Fruit fly (Drosophila melanogaster): ENCODE measurements around the gene anox.
A peak's percentile ranks its signal among the peaks of the same experiment; 100 is the strongest.

The anox gene

dm6 chrX:21317422-21317821 lies 1.7 kb downstream of the anox start, which contains the start of gene CG1801:
TSS of gene CG1801 (minus strand) at chrX:21317522.
- TF ChIP-seq svp (GFP tag): no peak
- no peak for TF ChIP-seq CG8319 (GFP tag; optimal IDR thresholded peaks at IDR 0.05)
- TF ChIP-seq CG7368 (GFP tag; optimal IDR thresholded peaks at IDR 0.05): no peak
- TF ChIP-seq cyc (GFP tag; optimal IDR thresholded peaks at IDR 0.05): no peak
- no peak for TF ChIP-seq CG15336 (GFP tag; IDR thresholded peaks at IDR 0.05)
- no peak for TF ChIP-seq esn (GFP tag; optimal IDR thresholded peaks at IDR 0.05)
- TF ChIP-seq Lpt (GFP tag; optimal IDR thresholded peaks at IDR 0.05): no peak
- TF ChIP-seq CG32006 (GFP tag; optimal IDR thresholded peaks at IDR 0.05): no peak
- TF ChIP-seq CG6276 (GFP tag; optimal IDR thresholded peaks at IDR 0.05): no peak
- no peak for TF ChIP-seq Blimp-1 (GFP tag; optimal IDR thresholded peaks at IDR 0.05)
- no peak for TF ChIP-seq CG11902 (GFP tag; optimal IDR thresholded peaks at IDR 0.05)
- TF ChIP-seq Hr4 (GFP tag; optimal IDR thresholded peaks at IDR 0.05): no peak

dm6 chrX:21315852-21316251 lies 3.2 kb downstream of the anox start, which contains the start of gene Rpt6:
TSS of gene Rpt6 (plus strand) at chrX:21316052.
- TF ChIP-seq CG11902 (GFP tag; optimal IDR thresholded peaks at IDR 0.05) (no peak), CG10631 (GFP tag; optimal IDR thresholded peaks at IDR 0.05) (no peak), achi (GFP tag; optimal IDR thresholded peaks at IDR 0.05) (no peak), CG3919 (GFP tag; optimal IDR thresholded peaks at IDR 0.05) (no peak), CG34406 (GFP tag; optimal IDR thresholded peaks at IDR 0.05) (no peak), Eip75B (GFP tag; optimal IDR thresholded peaks at IDR 0.05) (no peak), Blimp-1 (GFP tag; optimal IDR thresholded peaks at IDR 0.05) (no peak), Eip78C (GFP tag) (peak; percentile 59), CG8632 (GFP tag; optimal IDR thresholded peaks at IDR 0.05) (no peak), Hr38 (GFP tag; optimal IDR thresholded peaks at IDR 0.05) (no peak), ss (GFP tag; optimal IDR thresholded peaks at IDR 0.05) (no peak), lz (GFP tag; optimal IDR thresholded peaks at IDR 0.05) (peak; percentile 2), CG11762 (GFP tag; optimal IDR thresholded peaks at IDR 0.05; ENCODE audit: insufficient read depth) (no peak), CG6854 (GFP tag; optimal IDR thresholded peaks at IDR 0.05) (peak; percentile 38), CG8319 (GFP tag; optimal IDR thresholded peaks at IDR 0.05) (no peak), CG32006 (GFP tag; optimal IDR thresholded peaks at IDR 0.05) (no peak), esn (GFP tag; optimal IDR thresholded peaks at IDR 0.05) (peak; percentile 13), Sox14 (GFP tag; optimal IDR thresholded peaks at IDR 0.05) (peak; percentile 16)

- TF ChIP-seq Hr4 (GFP tag; optimal IDR thresholded peaks at IDR 0.05) (peak; percentile 6), Hr39 (GFP tag; optimal IDR thresholded peaks at IDR 0.05) (peak; percentile 7), Eip78C (GFP tag) (peak; percentile 43), Sox14 (GFP tag; optimal IDR thresholded peaks at IDR 0.05) (peak; percentile 39), CG15336 (GFP tag; IDR thresholded peaks at IDR 0.05) (0 out of 2 replicates have a peak, but pooled peaks have one; percentile 17), fkh (GFP tag; optimal IDR thresholded peaks at IDR 0.05) (peak; percentile 55), CG8119 (GFP tag; IDR thresholded peaks at IDR 0.05) (peak; percentile 60), dsx (GFP tag; optimal IDR thresholded peaks at IDR 0.05; ENCODE audit: poor library complexity, severe bottlenecking) (no peak), salr (GFP tag; optimal IDR thresholded peaks at IDR 0.05) (peak in 1 of 2 experiments; percentile 23), eg (GFP tag; IDR thresholded peaks at IDR 0.05) (peak; percentile 50; the same call in 1 of the 3 replicates), svp (GFP tag) (peak; percentile 56), Smox (GFP tag; optimal IDR thresholded peaks at IDR 0.05) (no peak), CG3919 (GFP tag; optimal IDR thresholded peaks at IDR 0.05) (no peak), vri (GFP tag; optimal IDR thresholded peaks at IDR 0.05) (peak; percentile 93), CG10631 (GFP tag; optimal IDR thresholded peaks at IDR 0.05) (no peak), OdsH (GFP tag; optimal IDR thresholded peaks at IDR 0.05) (no peak), achi (GFP tag; optimal IDR thresholded peaks at IDR 0.05) (no peak)
These were observed 12.5 kb downstream of the anox start, which contains the start of gene Abca3 for dm6 chrX:21306485-21307142. TSS of gene Abca3 (minus strand) at chrX:21306665.

dm6 chrX:21285001-21285400 lies 34.1 kb downstream of the anox start, which contains the start of gene CG1494:
TSS of gene CG1494 (plus strand) at chrX:21285301.
- TF ChIP-seq Eip78C (GFP tag) (no peak), CG1621 (tag; optimal IDR thresholded peaks at IDR 0.05) (no peak), spab (GFP tag; optimal IDR thresholded peaks at IDR 0.05) (no peak), Gug (GFP tag; IDR thresholded peaks at IDR 0.05) (no peak), CG6792 (GFP tag; optimal IDR thresholded peaks at IDR 0.05) (no peak), CG8632 (GFP tag; optimal IDR thresholded peaks at IDR 0.05) (no peak), CG32006 (GFP tag; optimal IDR thresholded peaks at IDR 0.05) (no peak), ss (GFP tag; optimal IDR thresholded peaks at IDR 0.05) (no peak), CG4318 (GFP tag; optimal IDR thresholded peaks at IDR 0.05) (no peak), topi (GFP tag; optimal IDR thresholded peaks at IDR 0.05) (no peak), lz (GFP tag; optimal IDR thresholded peaks at IDR 0.05) (no peak), Lpt (GFP tag; optimal IDR thresholded peaks at IDR 0.05) (no peak), Met (GFP tag; optimal IDR thresholded peaks at IDR 0.05) (no peak)

Measured in whole organism, prepupa.